Fruit fly (Drosophila melanogaster): ENCODE measurements around the gene alt.
A peak's percentile ranks its signal among the peaks of the same experiment; 100 is the strongest.

alt gene

DNA sequence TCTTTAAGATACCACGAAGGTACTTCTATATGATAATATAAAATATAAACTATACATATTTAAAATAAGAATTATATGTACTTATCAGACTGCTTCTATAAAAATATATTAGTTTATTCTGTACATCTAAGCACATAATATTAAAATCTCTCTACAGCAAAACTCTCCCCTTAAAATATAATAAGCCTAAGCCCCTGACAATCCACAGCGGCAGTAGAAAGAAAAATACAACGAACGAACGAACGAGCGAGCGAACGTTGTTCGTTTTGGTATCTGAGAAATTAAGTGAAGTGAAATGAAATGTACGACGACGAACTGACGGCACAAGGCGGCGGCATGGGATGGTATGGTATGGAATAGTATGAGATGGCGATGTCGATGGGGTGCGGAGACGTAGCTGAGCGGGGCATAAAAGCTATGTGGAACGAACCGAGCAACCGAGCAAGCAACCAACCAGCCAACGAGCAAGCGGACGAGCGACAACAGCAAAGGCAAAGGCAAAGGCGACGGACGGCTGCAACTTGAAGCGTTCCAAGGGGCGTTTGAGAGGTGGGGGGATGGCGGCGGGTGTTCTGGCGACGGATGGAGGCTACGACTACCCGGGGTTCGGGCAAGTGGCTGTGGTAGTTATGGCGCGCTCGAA, 18.3 kb upstream of the alt start (continued):
- TF ChIP-seq lov (optimal IDR thresholded peaks at IDR 0.05), result no peak
- TF ChIP-seq lov (GFP tag; IDR thresholded peaks at IDR 0.05), result peak; percentile 88
- peak; percentile 85 for TF ChIP-seq CG16779 (GFP tag; IDR thresholded peaks at IDR 0.05)
- peak; percentile 96 for TF ChIP-seq CG2120 (GFP tag; optimal IDR thresholded peaks at IDR 0.05)
- TF ChIP-seq CG15601 (tag; optimal IDR thresholded peaks at IDR 0.05), result peak; percentile 98
- TF ChIP-seq CG12744 (GFP tag; optimal IDR thresholded peaks at IDR 0.05), result peak; percentile 70
- peak; percentile 42 for TF ChIP-seq emc (GFP tag; optimal IDR thresholded peaks at IDR 0.05)
- peak; percentile 96 for TF ChIP-seq CrebB (tag; optimal IDR thresholded peaks at IDR 0.05)
- TF ChIP-seq Ravus (GFP tag; IDR thresholded peaks at IDR 0.05), result peak; percentile 95
- peak; percentile 98 for TF ChIP-seq ttk (GFP tag; IDR thresholded peaks at IDR 0.05)
- peak; percentile 92 for TF ChIP-seq CG12219 (GFP tag; optimal IDR thresholded peaks at IDR 0.05)
- peak; percentile 98 for TF ChIP-seq NfI (GFP tag; optimal IDR thresholded peaks at IDR 0.05)
- TF ChIP-seq CG32772 (GFP tag; IDR thresholded peaks at IDR 0.05), result peak; percentile 98
- TF ChIP-seq esg (GFP tag; conservative IDR thresholded peaks at IDR 0.05), result peak; percentile 97
- TF ChIP-seq tgo (GFP tag; IDR thresholded peaks at IDR 0.05), result peak; percentile 99
- peak; percentile 99 for TF ChIP-seq CG6175 (GFP tag; IDR thresholded peaks at IDR 0.05)
- no peak for TF ChIP-seq Doc3 (GFP tag; IDR thresholded peaks at IDR 0.05; ENCODE audit: partially characterized antibody)
- TF ChIP-seq sna (GFP tag; IDR thresholded peaks at IDR 0.05; ENCODE audit: partially characterized antibody), result 0 out of 2 replicates have a peak, but pooled peaks have one; percentile 32
- peak; percentile 98 for TF ChIP-seq CG14441 (GFP tag; IDR thresholded peaks at IDR 0.05)
- no peak for TF ChIP-seq cad (GFP tag; optimal IDR thresholded peaks at IDR 0.05)
- TF ChIP-seq CG2889 (GFP tag; IDR thresholded peaks at IDR 0.05), result peak; percentile 97
- peak; percentile 98 for TF ChIP-seq salm (tag; optimal IDR thresholded peaks at IDR 0.05)
- TF ChIP-seq NC2α (GFP tag; optimal IDR thresholded peaks at IDR 0.05), result peak; percentile 26
- peak; percentile 95 for TF ChIP-seq Ets65A (GFP tag)
- TF ChIP-seq oc (tag; optimal IDR thresholded peaks at IDR 0.05), result peak; percentile 98
- peak; percentile 99 for TF ChIP-seq dmrt99B (tag; optimal IDR thresholded peaks at IDR 0.05)
- peak; percentile 88 for TF ChIP-seq CG10959 (GFP tag; IDR thresholded peaks at IDR 0.05)
- TF ChIP-seq CG13296 (GFP tag; optimal IDR thresholded peaks at IDR 0.05), result peak; percentile 99
- TF ChIP-seq CG32767 (GFP tag; IDR thresholded peaks at IDR 0.05), result peak; percentile 98
- TF ChIP-seq Max (GFP tag; optimal IDR thresholded peaks at IDR 0.05), result peak; percentile 93
- peak; percentile 93 for TF ChIP-seq CG8281 (tag; optimal IDR thresholded peaks at IDR 0.05)
- peak; percentile 62 for TF ChIP-seq CG1647 (GFP tag; optimal IDR thresholded peaks at IDR 0.05)
- peak; percentile 99 for TF ChIP-seq gem (tag; optimal IDR thresholded peaks at IDR 0.05)
- peak; percentile 97 for TF ChIP-seq pros (GFP tag; optimal IDR thresholded peaks at IDR 0.05)
- TF ChIP-seq Fer1 (GFP tag; optimal IDR thresholded peaks at IDR 0.05), result peak; percentile 100
- peak; percentile 98 for TF ChIP-seq al (GFP tag; IDR thresholded peaks at IDR 0.05)
- TF ChIP-seq cato (GFP tag; optimal IDR thresholded peaks at IDR 0.05; ENCODE audit: borderline replicate concordance), result peak; percentile 93
- TF ChIP-seq tll (GFP tag; optimal IDR thresholded peaks at IDR 0.05), result peak in 1 of 2 experiments; percentile 52
- TF ChIP-seq onecut (GFP tag; IDR thresholded peaks at IDR 0.05), result peak; percentile 89
- TF ChIP-seq Doc2 (GFP tag; IDR thresholded peaks at IDR 0.05), result peak; percentile 85
- no peak for TF ChIP-seq ERR (GFP tag; optimal IDR thresholded peaks at IDR 0.05)
- TF ChIP-seq eyg (GFP tag; optimal IDR thresholded peaks at IDR 0.05), result peak; percentile 56
- peak; percentile 43 for TF ChIP-seq CG10565 (GFP tag; optimal IDR thresholded peaks at IDR 0.05)
- TF ChIP-seq CG15269 (tag; optimal IDR thresholded peaks at IDR 0.05), result peak; percentile 99
- TF ChIP-seq CG6854 (GFP tag; optimal IDR thresholded peaks at IDR 0.05), result peak; percentile 98
- peak; percentile 94 for TF ChIP-seq abd-A (tag; optimal IDR thresholded peaks at IDR 0.05)
- TF ChIP-seq stc (GFP tag; IDR thresholded peaks at IDR 0.05), result peak; percentile 99
- no peak for TF ChIP-seq HmgD (GFP tag; optimal IDR thresholded peaks at IDR 0.05)
- no peak for TF ChIP-seq D (optimal IDR thresholded peaks at IDR 0.05)
- TF ChIP-seq D (GFP tag; optimal IDR thresholded peaks at IDR 0.05), result peak; percentile 98
- peak; percentile 6 for TF ChIP-seq chm (GFP tag; IDR thresholded peaks at IDR 0.05)
